Fruit fly (Drosophila melanogaster): ENCODE results near the gene CG11975.

Gene CG11975

DNA sequence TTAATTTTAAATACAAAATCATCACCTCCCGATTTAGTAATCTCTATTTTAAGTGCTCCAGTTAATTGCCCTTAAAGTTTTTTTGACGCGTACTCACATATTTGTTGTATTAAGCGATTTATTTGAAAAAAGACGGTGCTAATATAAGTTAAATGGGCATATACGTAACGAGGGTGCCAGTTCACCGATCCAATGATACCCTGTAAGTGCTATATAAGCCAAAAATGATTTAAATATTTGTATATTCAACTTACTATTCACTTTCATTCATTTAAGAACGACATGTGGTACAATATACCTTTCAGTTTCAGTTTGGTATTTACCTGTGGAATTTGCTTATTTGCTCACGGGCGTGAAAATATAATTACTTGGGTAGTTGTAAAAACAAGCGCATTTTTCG lies 9.5 kb downstream of the CG11975 start:
- no peak for TF ChIP-seq CG32006 (GFP tag; optimal IDR thresholded peaks at IDR 0.05)
- no peak for TF ChIP-seq CG11294 (GFP tag; IDR thresholded peaks at IDR 0.05)
- TF ChIP-seq topi (GFP tag; optimal IDR thresholded peaks at IDR 0.05): peak; percentile 1
- peak; percentile 19 for TF ChIP-seq fkh (GFP tag; optimal IDR thresholded peaks at IDR 0.05)
- TF ChIP-seq Eip78C (GFP tag): peak; percentile 6

DNA sequence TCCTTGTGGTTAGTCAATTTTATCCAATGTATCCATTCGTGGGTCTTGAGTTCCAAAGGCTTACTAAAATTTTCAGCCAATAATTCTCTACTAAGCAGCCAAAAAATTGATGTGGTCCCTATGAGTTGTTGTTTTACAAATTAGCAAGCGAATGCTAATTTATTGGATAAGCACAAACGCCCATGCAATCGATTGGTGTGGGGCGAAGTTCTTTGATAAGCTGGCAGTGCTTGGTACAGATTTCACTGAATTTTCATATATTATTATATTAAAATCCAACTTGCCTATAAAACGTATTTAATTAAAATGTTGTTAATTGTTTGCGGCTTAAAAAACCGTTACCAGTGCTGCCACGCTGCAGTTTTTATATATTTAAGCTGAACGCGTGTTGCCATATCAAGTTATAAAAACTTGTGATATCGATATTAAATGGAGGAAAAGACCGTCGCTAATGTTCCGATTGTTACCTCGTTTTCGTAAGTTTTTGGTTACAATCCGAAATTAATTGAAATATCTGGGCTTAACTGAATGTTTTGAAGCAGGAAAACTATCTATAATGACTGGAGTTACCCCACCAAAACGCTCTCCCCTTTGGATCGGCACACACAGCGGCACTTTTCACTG lies 10.7 kb downstream of the CG11975 start, which contains the start of the genes CG31100 and CG11980:
TSS of gene CG31100 (minus strand) at position 51 of the 624 bp plus-strand sequence.
TSS of gene CG11980 (plus strand) at position 418 of the 624 bp plus-strand sequence.
- TF ChIP-seq CG7368 (GFP tag; optimal IDR thresholded peaks at IDR 0.05) (no peak), Gug (GFP tag; IDR thresholded peaks at IDR 0.05) (no peak), fd85E (GFP tag; optimal IDR thresholded peaks at IDR 0.05) (no peak), esn (GFP tag; optimal IDR thresholded peaks at IDR 0.05) (peak; percentile 33), svp (GFP tag) (no peak), CG6792 (GFP tag; optimal IDR thresholded peaks at IDR 0.05) (no peak), acj6 (GFP tag; optimal IDR thresholded peaks at IDR 0.05) (no peak), eg (GFP tag; IDR thresholded peaks at IDR 0.05) (no peak), CG15336 (GFP tag; IDR thresholded peaks at IDR 0.05) (no peak), fkh (GFP tag; optimal IDR thresholded peaks at IDR 0.05) (peak; percentile 32)

DNA sequence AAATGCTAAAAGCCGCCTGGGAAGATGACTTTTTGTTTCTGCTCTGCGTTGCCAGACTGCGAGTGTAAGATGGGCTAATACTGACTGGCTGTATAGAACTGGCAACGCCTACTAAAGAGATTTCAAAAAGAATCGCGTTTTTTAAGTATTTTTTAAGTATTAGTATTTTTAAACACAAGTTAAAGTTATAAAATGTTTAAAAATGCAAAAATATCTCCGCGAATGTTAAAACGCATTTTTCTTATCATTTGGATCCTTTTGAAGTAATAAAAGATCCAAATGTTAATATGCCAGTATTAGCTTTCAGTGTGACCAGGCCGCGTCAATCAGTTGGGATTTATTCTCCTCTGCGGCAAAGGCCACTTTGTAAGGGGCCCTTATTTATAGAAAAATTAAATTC lies 13.1 kb downstream of the CG11975 start, which contains the start of the genes Prosbeta3 and Iru:
TSS of gene Prosbeta3 (minus strand) at position 98 of the 400 bp plus-strand sequence.
TSS of gene Iru (plus strand) at position 328 of the 400 bp plus-strand sequence.
- TF ChIP-seq esn (GFP tag; optimal IDR thresholded peaks at IDR 0.05) (peak; percentile 2), net (GFP tag; optimal IDR thresholded peaks at IDR 0.05) (no peak), CG32006 (GFP tag; optimal IDR thresholded peaks at IDR 0.05) (no peak), CG11294 (GFP tag; IDR thresholded peaks at IDR 0.05) (no peak), CG10631 (GFP tag; optimal IDR thresholded peaks at IDR 0.05) (no peak), Blimp-1 (GFP tag; optimal IDR thresholded peaks at IDR 0.05) (no peak), dac (GFP tag; optimal IDR thresholded peaks at IDR 0.05) (no peak), Lpt (GFP tag; optimal IDR thresholded peaks at IDR 0.05) (no peak), CG6163 (GFP tag; IDR thresholded peaks at IDR 0.05) (no peak), CG15336 (GFP tag; IDR thresholded peaks at IDR 0.05) (no peak), acj6 (GFP tag; optimal IDR thresholded peaks at IDR 0.05) (no peak), Sox14 (GFP tag; optimal IDR thresholded peaks at IDR 0.05) (peak; percentile 13), Eip78C (GFP tag) (peak; percentile 64), CG7368 (GFP tag; optimal IDR thresholded peaks at IDR 0.05) (no peak), ss (GFP tag; optimal IDR thresholded peaks at IDR 0.05) (no peak), CG8319 (GFP tag; optimal IDR thresholded peaks at IDR 0.05) (no peak), CG6854 (GFP tag; optimal IDR thresholded peaks at IDR 0.05) (no peak), vri (GFP tag; optimal IDR thresholded peaks at IDR 0.05) (no peak), fkh (GFP tag; optimal IDR thresholded peaks at IDR 0.05) (peak; percentile 86), CG16779 (tag; optimal IDR thresholded peaks at IDR 0.05) (no peak), dsx (GFP tag; optimal IDR thresholded peaks at IDR 0.05; ENCODE audit: poor library complexity, severe bottlenecking) (peak; percentile 53)

DNA sequence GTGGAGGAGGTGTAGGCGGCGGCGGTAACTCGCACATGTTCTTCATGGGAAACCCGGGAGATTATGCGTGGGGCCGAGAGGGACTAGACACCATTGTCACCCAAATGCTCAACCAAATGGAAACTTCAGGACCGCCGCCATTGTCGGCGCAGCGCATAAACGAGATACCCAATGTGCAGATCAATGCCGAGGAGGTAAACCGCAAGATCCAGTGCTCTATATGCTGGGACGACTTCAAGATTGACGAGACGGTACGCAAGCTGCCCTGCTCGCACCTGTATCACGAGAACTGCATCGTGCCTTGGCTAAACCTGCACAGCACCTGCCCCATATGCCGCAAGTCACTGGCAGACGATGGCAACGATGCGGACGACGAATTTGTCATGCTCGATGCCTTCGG lies 14.2 kb downstream of the CG11975 start:
- TF ChIP-seq Met (GFP tag; optimal IDR thresholded peaks at IDR 0.05) (no peak), fd85E (GFP tag; optimal IDR thresholded peaks at IDR 0.05) (no peak), CG8632 (GFP tag; optimal IDR thresholded peaks at IDR 0.05) (no peak), CG11762 (GFP tag; optimal IDR thresholded peaks at IDR 0.05; ENCODE audit: insufficient read depth) (no peak), CG8119 (GFP tag; IDR thresholded peaks at IDR 0.05) (no peak), CG34406 (GFP tag; optimal IDR thresholded peaks at IDR 0.05) (no peak), Lpt (GFP tag; optimal IDR thresholded peaks at IDR 0.05) (no peak), Hr39 (GFP tag; optimal IDR thresholded peaks at IDR 0.05) (no peak), Eip78C (GFP tag) (no peak), topi (GFP tag; optimal IDR thresholded peaks at IDR 0.05) (no peak), salr (GFP tag; optimal IDR thresholded peaks at IDR 0.05) (no peak), Ets96B (tag; optimal IDR thresholded peaks at IDR 0.05) (no peak)

Data from whole organism, prepupa.